Worm (Caenorhabditis elegans): Measurements from ENCODE around the gene Y53F4B.43.
"Not testable (repeated sequence)": the region's sequence is repeated elsewhere in the genome, so short reads cannot be mapped to it uniquely, and the experiment has no call there.

The Y53F4B.43 gene

ce11 chrII:14988171-14988570, at the start of gene Y53F4B.43:
Y53F4B.43 (plus strand) TSS chrII:14988471.
- not testable (repeated sequence) for TF ChIP-seq unc-62 (GFP tag; optimal IDR thresholded peaks at IDR 0.05)

- no peak for TF ChIP-seq unc-62 (GFP tag; optimal IDR thresholded peaks at IDR 0.05)
Observed at ce11 chrII:14940325-14940724, 47.9 kb upstream of the Y53F4B.43 start.

ce11 chrII:14940980-14941379, 47.3 kb upstream of the Y53F4B.43 start:
- no peak for TF ChIP-seq unc-62 (GFP tag; optimal IDR thresholded peaks at IDR 0.05)

ce11 chrII:14945518-14945917, 42.8 kb upstream of the Y53F4B.43 start:
- no peak for TF ChIP-seq unc-62 (GFP tag; optimal IDR thresholded peaks at IDR 0.05)

ce11 chrII:14946545-14946944, 41.7 kb upstream of the Y53F4B.43 start:
- TF ChIP-seq unc-62 (GFP tag; optimal IDR thresholded peaks at IDR 0.05): no peak

ce11 chrII:14952464-14953064, 35.7 kb upstream of the Y53F4B.43 start:
- no peak for TF ChIP-seq unc-62 (GFP tag; optimal IDR thresholded peaks at IDR 0.05)

- TF ChIP-seq unc-62 (GFP tag; optimal IDR thresholded peaks at IDR 0.05): no peak
Observed at ce11 chrII:14958113-14958512, 30.2 kb upstream of the Y53F4B.43 start, which contains the start of gene Y53F4B.1. Y53F4B.1 (minus strand) TSS chrII:14958213.

- TF ChIP-seq unc-62 (GFP tag; optimal IDR thresholded peaks at IDR 0.05): no peak
Observed at ce11 chrII:14959273-14959672, 29.0 kb upstream of the Y53F4B.43 start.

ce11 chrII:14964008-14964407, 24.3 kb upstream of the Y53F4B.43 start, which contains the start of gene elo-9:
elo-9 (minus strand) TSS chrII:14964108.
- no peak for TF ChIP-seq unc-62 (GFP tag; optimal IDR thresholded peaks at IDR 0.05)

- TF ChIP-seq unc-62 (GFP tag; optimal IDR thresholded peaks at IDR 0.05): no peak
Observed at ce11 chrII:14964877-14965276, 23.4 kb upstream of the Y53F4B.43 start.

ce11 chrII:14966420-14966819, 21.9 kb upstream of the Y53F4B.43 start:
- no peak for TF ChIP-seq unc-62 (GFP tag; optimal IDR thresholded peaks at IDR 0.05)

ce11 chrII:14967084-14967483, 21.2 kb upstream of the Y53F4B.43 start:
- TF ChIP-seq unc-62 (GFP tag; optimal IDR thresholded peaks at IDR 0.05): no peak

ce11 chrII:14968275-14968674, 20.0 kb upstream of the Y53F4B.43 start:
- no peak for TF ChIP-seq unc-62 (GFP tag; optimal IDR thresholded peaks at IDR 0.05)

- TF ChIP-seq unc-62 (GFP tag; optimal IDR thresholded peaks at IDR 0.05): no peak
Observed at ce11 chrII:14969320-14969950, 18.8 kb upstream of the Y53F4B.43 start, which contains the start of the genes pole-4, nsun-5 and metl-2. pole-4 (minus strand) TSS chrII:14969354. nsun-5 (plus strand) TSS chrII:14969617. metl-2 (plus strand) TSS chrII:14969900.

ce11 chrII:14983909-14984308, 4.4 kb upstream of the Y53F4B.43 start, which contains the start of gene Y53F4B.5:
Y53F4B.5 (minus strand) TSS chrII:14984009.
- TF ChIP-seq unc-62 (GFP tag; optimal IDR thresholded peaks at IDR 0.05): no peak

- TF ChIP-seq unc-62 (GFP tag; optimal IDR thresholded peaks at IDR 0.05): not testable (repeated sequence)
Observed at ce11 chrII:14992598-14992997, 4.3 kb downstream of the Y53F4B.43 start, which contains the start of gene Y53F4B.7. Y53F4B.7 (plus strand) TSS chrII:14992898.

- TF ChIP-seq unc-62 (GFP tag; optimal IDR thresholded peaks at IDR 0.05): no peak
Observed at ce11 chrII:15003410-15003809, 15.1 kb downstream of the Y53F4B.43 start, which contains the start of gene Y53F4B.10. Y53F4B.10 (minus strand) TSS chrII:15003510.
